Worm (Caenorhabditis elegans): Measurements from ENCODE around the gene R02F2.6.

R02F2.6 gene

DNA sequence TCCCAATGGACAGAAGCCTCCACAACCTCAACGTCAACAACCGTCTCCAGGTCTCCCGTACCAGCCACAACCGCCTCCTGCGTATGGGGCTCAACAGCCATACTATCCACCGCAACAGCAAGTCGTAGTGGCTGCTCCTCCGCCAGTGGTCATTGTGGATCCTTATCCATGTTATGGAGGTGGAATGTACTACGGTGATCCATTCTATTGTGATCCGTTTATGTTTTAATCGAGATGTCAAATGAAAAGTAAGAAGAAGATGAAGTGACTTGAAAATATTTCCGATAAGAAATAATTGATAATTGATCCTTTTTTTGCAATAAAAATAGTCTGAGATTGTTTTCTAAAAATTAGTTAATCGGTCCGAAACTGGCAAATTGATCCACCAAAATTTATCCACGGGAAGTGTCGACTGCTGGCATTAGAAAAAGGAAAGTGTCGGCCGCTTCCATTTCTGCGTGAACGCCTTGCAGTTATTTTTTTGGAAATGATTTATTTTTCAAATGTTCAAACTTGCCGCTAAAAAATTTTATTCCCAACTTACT is at the start of gene R02F2.6, which contains the start of gene R02F2.5:
TSS of gene R02F2.6 (minus strand) at position 101 of the 545 bp plus-strand sequence.
TSS of gene R02F2.5 (plus strand) at position 495 of the 545 bp plus-strand sequence.
- peak; percentile 83 for TF ChIP-seq aha-1 (tag)
- no peak for TF ChIP-seq nhr-25 (tag; optimal IDR thresholded peaks at IDR 0.05; ENCODE audit: borderline replicate concordance, insufficient read depth)
- no peak for TF ChIP-seq ctbp-1 (GFP tag; IDR thresholded peaks at IDR 0.05)
- TF ChIP-seq egl-27 (tag; optimal IDR thresholded peaks at IDR 0.05), result no peak
- no peak for TF ChIP-seq mxl-3 (GFP tag; optimal IDR thresholded peaks at IDR 0.05)
- TF ChIP-seq daf-19 (GFP tag; conservative IDR thresholded peaks at IDR 0.05), result no peak
- TF ChIP-seq nhr-42 (GFP tag; IDR thresholded peaks at IDR 0.05), result no peak
- no peak for TF ChIP-seq pqm-1 (tag; optimal IDR thresholded peaks at IDR 0.05)
- TF ChIP-seq arid-1 (GFP tag; conservative IDR thresholded peaks at IDR 0.05), result no peak
- peak; percentile 48; the same call in 1 of the 2 replicates for TF ChIP-seq set-16 (GFP tag; IDR thresholded peaks at IDR 0.05)

DNA sequence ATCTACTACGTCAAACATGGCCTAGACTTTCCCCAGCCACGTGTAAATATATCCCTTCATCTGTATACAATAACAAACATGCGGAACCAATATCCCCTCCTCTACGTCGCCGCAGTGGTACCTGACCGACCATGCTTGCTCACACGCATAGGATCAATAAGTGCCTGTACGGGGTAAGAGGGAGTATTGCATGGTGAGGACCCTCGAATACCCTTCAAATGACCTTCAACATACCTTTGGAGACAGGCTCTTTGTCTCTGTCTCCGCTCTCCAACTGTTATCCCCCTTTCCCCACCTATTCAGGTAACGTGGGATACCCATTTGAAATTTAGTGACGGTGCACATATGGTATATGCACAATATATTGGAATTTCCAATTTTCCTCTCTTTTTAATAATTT is 47.2 kb upstream of the R02F2.6 start, which contains the start of gene dex-1:
TSS of gene dex-1 (plus strand) at position 132 of the 400 bp plus-strand sequence.
- TF ChIP-seq php-3 (GFP tag; IDR thresholded peaks at IDR 0.05) (no peak), dmd-6 (GFP tag; IDR thresholded peaks at IDR 0.05) (no peak), madf-5 (GFP tag; IDR thresholded peaks at IDR 0.05) (no peak), nhr-42 (GFP tag; IDR thresholded peaks at IDR 0.05) (no peak)

DNA sequence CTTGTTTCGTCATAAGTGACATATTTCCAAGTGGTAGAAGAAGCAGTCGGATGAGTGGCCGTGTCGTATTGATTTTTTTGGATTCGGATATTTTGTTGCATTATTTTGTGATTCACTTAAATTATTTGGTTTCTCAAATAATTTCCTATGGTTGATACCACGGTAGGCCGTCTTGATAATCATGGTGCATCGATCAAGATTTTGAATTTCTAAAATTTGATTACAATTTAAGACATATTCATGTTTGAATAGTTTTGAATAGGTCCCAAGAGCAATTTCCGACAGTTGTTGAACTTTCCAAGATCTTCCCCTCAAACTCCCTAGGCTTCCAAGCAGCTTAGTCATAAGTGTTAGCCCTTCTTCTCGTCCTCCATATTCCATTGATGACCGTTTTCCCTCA is 43.2 kb upstream of the R02F2.6 start, which contains the start of gene D1044.4:
TSS of gene D1044.4 (minus strand) at position 101 of the 400 bp plus-strand sequence.
- TF ChIP-seq ceh-82 (tag; optimal IDR thresholded peaks at IDR 0.05) (no peak), ceh-32 (tag; optimal IDR thresholded peaks at IDR 0.05; ENCODE audit: poor library complexity) (no peak), lin-15B (tag; optimal IDR thresholded peaks at IDR 0.05) (no peak), dmd-6 (GFP tag; IDR thresholded peaks at IDR 0.05) (no peak), hmg-1.1 (GFP tag; IDR thresholded peaks at IDR 0.05) (no peak), ceh-28 (tag; optimal IDR thresholded peaks at IDR 0.05) (no peak), T26A8.4 (GFP tag; IDR thresholded peaks at IDR 0.05) (no peak), spr-3 (GFP tag; optimal IDR thresholded peaks at IDR 0.05) (no peak), ceh-20 (GFP tag; IDR thresholded peaks at IDR 0.05) (no peak), Y105C5A.15 (GFP tag; IDR thresholded peaks at IDR 0.05) (no peak), saeg-2 (GFP tag; IDR thresholded peaks at IDR 0.05) (no peak), unc-62 (GFP tag; optimal IDR thresholded peaks at IDR 0.05 in 1 of 2) (no peak), unc-62 (tag; optimal IDR thresholded peaks at IDR 0.05) (no peak), nhr-11 (tag; optimal IDR thresholded peaks at IDR 0.05) (no peak), dmd-9 (GFP tag; IDR thresholded peaks at IDR 0.05) (no peak)

DNA sequence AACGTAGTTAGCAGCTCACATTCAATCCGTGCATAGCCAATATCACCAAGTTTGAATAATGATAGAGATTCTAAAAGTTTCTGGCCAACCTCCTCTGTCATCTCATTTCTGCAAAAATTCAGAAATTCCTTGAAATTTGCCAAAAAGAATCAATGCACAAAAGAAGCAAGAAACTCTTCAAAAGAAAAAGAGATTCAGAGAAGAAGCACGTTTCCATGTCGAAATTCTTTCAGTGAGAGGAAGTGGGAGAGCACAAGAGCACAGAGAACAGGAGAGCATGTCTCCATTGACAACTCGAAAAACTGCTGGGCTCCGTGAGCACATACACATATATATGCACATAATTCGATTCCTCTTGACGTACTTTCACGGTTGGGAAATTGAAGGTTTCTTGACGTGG is 38.7 kb upstream of the R02F2.6 start, which contains the start of gene nekl-4:
TSS of gene nekl-4 (minus strand) at position 101 of the 400 bp plus-strand sequence.
- TF ChIP-seq aha-1 (tag), result peak; percentile 50
- no peak for TF ChIP-seq ceh-62 (tag; optimal IDR thresholded peaks at IDR 0.05)

DNA sequence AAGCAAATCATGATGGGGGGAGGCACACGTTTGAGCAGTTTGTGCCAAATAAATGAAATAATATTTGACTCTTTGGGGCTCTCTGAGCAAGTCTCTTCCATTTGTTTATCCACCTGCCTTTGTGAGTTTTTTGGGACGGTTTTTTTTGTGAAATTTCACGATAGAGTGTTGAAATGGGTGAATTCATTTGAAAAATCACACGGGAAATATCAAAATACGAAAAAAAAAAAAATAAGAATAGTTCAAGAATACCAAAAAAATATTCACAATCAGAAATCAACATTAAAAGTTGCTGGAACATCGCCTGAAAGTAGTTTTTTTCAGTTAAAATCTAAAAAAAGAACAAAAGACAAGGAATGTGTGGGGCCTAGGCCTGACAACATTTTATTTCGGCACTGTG is 33.8 kb upstream of the R02F2.6 start, which contains the start of gene pqn-25:
TSS of gene pqn-25 (minus strand) at position 101 of the 400 bp plus-strand sequence.
- TF ChIP-seq nhr-237 (tag; optimal IDR thresholded peaks at IDR 0.05), result no peak
- no peak for TF ChIP-seq lin-39 (tag; optimal IDR thresholded peaks at IDR 0.05)
- TF ChIP-seq dpl-1 (GFP tag; optimal IDR thresholded peaks at IDR 0.05), result no peak
- TF ChIP-seq Y48G9A.11 (GFP tag; IDR thresholded peaks at IDR 0.05), result no peak
- no peak for TF ChIP-seq aly-2 (tag; optimal IDR thresholded peaks at IDR 0.05)
- TF ChIP-seq nhr-48 (tag; optimal IDR thresholded peaks at IDR 0.05), result no peak
- TF ChIP-seq mep-1 (tag; optimal IDR thresholded peaks at IDR 0.05), result no peak
- TF ChIP-seq R02D3.7 (tag; optimal IDR thresholded peaks at IDR 0.05), result no peak
